Fruit fly (Drosophila melanogaster) whole organism, embryonic: ENCODE measurements around the gene CG7806.

Experiments
- Bgb ChIP-seq: fragments of 200-800 bp; sonication (Bioruptor generic); IDR thresholded peaks from 2 replicates; pipeline ENCODE4 v1.3.6; 2022; ENCODE audit warnings: missing biosample characterization, missing genetic modification characterization; ENCODE audit not compliant: partially characterized antibody
- CG10462 ChIP-seq: fragments of 200-800 bp; sonication (Bioruptor generic); optimal IDR thresholded peaks from 2 replicates; lab custom pipeline; 2016; ENCODE audit warnings: missing biosample characterization, missing genetic modification characterization
- CG11085 ChIP-seq: fragments of 200-800 bp; sonication (Bioruptor generic); IDR thresholded peaks from 2 replicates; pipeline ENCODE4 v1.3.6; 2022; ENCODE audit warnings: missing biosample characterization, missing genetic modification characterization
- CG12071 ChIP-seq: fragments of 200-800 bp; sonication (Bioruptor generic); optimal IDR thresholded peaks from 3 replicates; lab custom pipeline; 2018; ENCODE audit warnings: missing biosample characterization, mild to moderate bottlenecking, missing genetic modification characterization
- CG12104 ChIP-seq: fragments of 200-800 bp; sonication (Bioruptor generic); optimal IDR thresholded peaks from 3 replicates; lab custom pipeline; 2016; ENCODE audit warnings: missing biosample characterization, missing genetic modification characterization
- CG13123 ChIP-seq: fragments of 200-800 bp; sonication (Bioruptor generic); optimal IDR thresholded peaks from 2 replicates; lab custom pipeline; 2016; ENCODE audit warnings: missing biosample characterization, missing genetic modification characterization
- CG13624 ChIP-seq: fragments of 200-800 bp; sonication (Bioruptor generic); optimal IDR thresholded peaks from 2 replicates; lab custom pipeline; 2016; ENCODE audit warnings: missing biosample characterization, missing genetic modification characterization
- CG13775 ChIP-seq: fragments of 200-800 bp; sonication (Bioruptor generic); optimal IDR thresholded peaks from 3 replicates; lab custom pipeline; 2017; ENCODE audit warnings: missing biosample characterization, mild to moderate bottlenecking, missing genetic modification characterization
- CG15073 ChIP-seq: fragments of 200-800 bp; sonication (Bioruptor generic); optimal IDR thresholded peaks from 2 replicates; lab custom pipeline; 2016; ENCODE audit warnings: missing biosample characterization, missing genetic modification characterization
- CG15269 ChIP-seq: fragments of 200-800 bp; sonication (Bioruptor generic); optimal IDR thresholded peaks from 2 replicates; lab custom pipeline; 2018; ENCODE audit warnings: missing biosample characterization, mild to moderate bottlenecking, missing genetic modification characterization, moderate library complexity
- CG15479 ChIP-seq: fragments of 200-800 bp; sonication (Bioruptor generic); optimal IDR thresholded peaks from 3 replicates; lab custom pipeline; 2019; ENCODE audit warnings: missing biosample characterization, mild to moderate bottlenecking, missing genetic modification characterization, moderate library complexity
- CG15696 ChIP-seq: fragments of 200-800 bp; sonication (Bioruptor generic); optimal IDR thresholded peaks from 2 replicates; lab custom pipeline; 2019; ENCODE audit warnings: missing biosample characterization, mild to moderate bottlenecking, missing genetic modification characterization, moderate library complexity
- CG17829 ChIP-seq: fragments of 200-800 bp; optimal IDR thresholded peaks from 2 replicates; lab custom pipeline; 2019; ENCODE audit warnings: missing biosample characterization, mild to moderate bottlenecking, missing genetic modification characterization, moderate library complexity
- CG18011 ChIP-seq: fragments of 200-800 bp; sonication (Bioruptor generic); optimal IDR thresholded peaks from 2 replicates; lab custom pipeline; 2017; ENCODE audit warnings: missing biosample characterization, missing genetic modification characterization, mild to moderate bottlenecking, moderate library complexity, missing genotype
- CG18619 ChIP-seq: fragments of 200-800 bp; sonication (Bioruptor generic); optimal IDR thresholded peaks from 3 replicates; lab custom pipeline; 2017; ENCODE audit warnings: missing biosample characterization, mild to moderate bottlenecking, missing genetic modification characterization
- CG30020 ChIP-seq: fragments of 200-800 bp; optimal IDR thresholded peaks from 2 replicates; lab custom pipeline; 2019; ENCODE audit warnings: missing biosample characterization, mild to moderate bottlenecking, missing genetic modification characterization, moderate library complexity
- CG3065 ChIP-seq: fragments of 200-800 bp; sonication (Bioruptor generic); optimal IDR thresholded peaks from 2 replicates; lab custom pipeline; 2016; ENCODE audit warnings: missing biosample characterization, missing genetic modification characterization
- CG3163 ChIP-seq: fragments of 200-800 bp; sonication (Bioruptor generic); optimal IDR thresholded peaks from 3 replicates; lab custom pipeline; 2016; ENCODE audit warnings: missing biosample characterization, missing genetic modification characterization
- CG32772 ChIP-seq: fragments of 200-800 bp; sonication (Bioruptor generic); IDR thresholded peaks from 2 replicates; pipeline ENCODE4 v1.3.6; 2022; ENCODE audit warnings: missing biosample characterization, missing genetic modification characterization
- CG33213 ChIP-seq: fragments of 200-800 bp; sonication (Bioruptor generic); optimal IDR thresholded peaks from 3 replicates; lab custom pipeline; 2016; ENCODE audit warnings: missing biosample characterization, missing genetic modification characterization
- CG43689 ChIP-seq: fragments of 200-800 bp; sonication (Bioruptor generic); IDR thresholded peaks from 2 replicates; pipeline ENCODE4 v1.3.6; 2022; ENCODE audit warnings: missing biosample characterization, missing genetic modification characterization
- CG6654 ChIP-seq: fragments of 200-800 bp; sonication (Bioruptor generic); optimal IDR thresholded peaks from 2 replicates; lab custom pipeline; 2017; ENCODE audit warnings: missing biosample characterization, mild to moderate bottlenecking, missing genetic modification characterization
- CG6854 ChIP-seq: fragments of 200-800 bp; sonication (Bioruptor generic); optimal IDR thresholded peaks from 3 replicates; lab custom pipeline; 2017; ENCODE audit warnings: missing biosample characterization, mild to moderate bottlenecking, missing genetic modification characterization
- CG7357 ChIP-seq: fragments of 200-800 bp; sonication (Bioruptor generic); IDR thresholded peaks from 3 replicates; pipeline ENCODE4 v1.3.6; 2022; ENCODE audit warnings: missing biosample characterization, missing genetic modification characterization
- CG7372 ChIP-seq: fragments of 200-800 bp; sonication (Bioruptor generic); IDR thresholded peaks from 2 replicates; pipeline ENCODE4 v1.3.6; 2022; ENCODE audit warnings: missing biosample characterization, missing genetic modification characterization
- CG9932 ChIP-seq: fragments of 200-800 bp; sonication (Bioruptor generic); IDR thresholded peaks from 2 replicates; pipeline ENCODE4 v1.3.6; 2022; ENCODE audit warnings: missing biosample characterization, missing genetic modification characterization
- CHES-1-like ChIP-seq: fragments of 200-800 bp; sonication (Bioruptor generic); optimal IDR thresholded peaks from 2 replicates; lab custom pipeline; 2016; ENCODE audit warnings: missing biosample characterization, missing genetic modification characterization
- Chrac-16 ChIP-seq: fragments of 200-800 bp; sonication (Bioruptor generic); optimal IDR thresholded peaks from 3 replicates; lab custom pipeline; 2016; ENCODE audit warnings: missing biosample characterization, missing genetic modification characterization
- Deaf1 ChIP-seq: fragments of 200-800 bp; optimal IDR thresholded peaks from 3 replicates; lab custom pipeline; 2019; ENCODE audit warnings: missing biosample characterization, mild to moderate bottlenecking, missing genetic modification characterization, moderate library complexity
- Dip3 ChIP-seq: fragments of 200-800 bp; sonication (Bioruptor generic); optimal IDR thresholded peaks from 3 replicates; lab custom pipeline; 2016; ENCODE audit warnings: missing biosample characterization, missing genetic modification characterization
- HLH3B ChIP-seq: fragments of 200-800 bp; sonication (Bioruptor generic); IDR thresholded peaks from 2 replicates; pipeline ENCODE4 v1.3.6; 2022; ENCODE audit warnings: missing biosample characterization, missing genetic modification characterization
- NK7.1 ChIP-seq: fragments of 200-800 bp; sonication (Bioruptor generic); optimal IDR thresholded peaks from 3 replicates; lab custom pipeline; 2016; ENCODE audit warnings: missing biosample characterization, missing genetic modification characterization
- Oaz ChIP-seq: fragments of 200-800 bp; sonication (Bioruptor generic); IDR thresholded peaks from 2 replicates; pipeline ENCODE4 v1.3.6; 2022; ENCODE audit warnings: missing biosample characterization, missing genetic modification characterization
- Ravus ChIP-seq: fragments of 200-800 bp; sonication (Bioruptor generic); IDR thresholded peaks from 2 replicates; pipeline ENCODE4 v1.3.6; 2022; ENCODE audit warnings: missing biosample characterization, missing genetic modification characterization
- Ssrp ChIP-seq: fragments of 200-800 bp; sonication (Bioruptor generic); optimal IDR thresholded peaks from 2 replicates; lab custom pipeline; 2018; ENCODE audit warnings: missing biosample characterization, mild to moderate bottlenecking, missing genetic modification characterization, moderate library complexity
- YL-1 ChIP-seq: fragments of 200-800 bp; sonication (Bioruptor generic); optimal IDR thresholded peaks from 3 replicates; lab custom pipeline; 2017; ENCODE audit warnings: missing biosample characterization, mild to moderate bottlenecking, missing genetic modification characterization
- ac ChIP-seq: fragments of 200-800 bp; sonication (Bioruptor generic); optimal IDR thresholded peaks from 3 replicates; lab custom pipeline; 2017; ENCODE audit warnings: missing biosample characterization, mild to moderate bottlenecking, missing genetic modification characterization
- ara ChIP-seq: fragments of 200-800 bp; sonication (Bioruptor generic); IDR thresholded peaks from 2 replicates; pipeline ENCODE4 v1.3.6; 2022; ENCODE audit warnings: missing biosample characterization, missing genetic modification characterization
- ash1 ChIP-seq: fragments of 200-800 bp; sonication (Bioruptor generic); optimal IDR thresholded peaks from 2 replicates; lab custom pipeline; 2018; ENCODE audit warnings: missing biosample characterization, mild to moderate bottlenecking, missing genetic modification characterization
- chif ChIP-seq, 2 experiments: fragments of 200-800 bp; sonication (Bioruptor generic); optimal IDR thresholded peaks; 3 replicates each; lab custom pipeline; 2016; ENCODE audit warnings: missing biosample characterization in 2 of 2, missing genetic modification characterization in 2 of 2
- cwo ChIP-seq: fragments of 200-800 bp; sonication (Bioruptor generic); optimal IDR thresholded peaks from 3 replicates; lab custom pipeline; 2017; ENCODE audit warnings: missing biosample characterization, missing genetic modification characterization, mild to moderate bottlenecking, moderate library complexity, missing genetic modification reagents
- dm ChIP-seq: fragments of 200-800 bp; sonication (Bioruptor generic); optimal IDR thresholded peaks from 3 replicates; lab custom pipeline; 2016; ENCODE audit warnings: missing biosample characterization, missing genetic modification characterization
- esg ChIP-seq: fragments of 200-800 bp; sonication (Bioruptor generic); conservative IDR thresholded peaks from 2 replicates; pipeline ENCODE4 v1.3.6; 2022; ENCODE audit warnings: missing biosample characterization, missing genetic modification characterization
- gcm ChIP-seq: fragments of 200-800 bp; sonication (Bioruptor generic); optimal IDR thresholded peaks from 2 replicates; lab custom pipeline; 2019; ENCODE audit warnings: missing biosample characterization, mild to moderate bottlenecking, missing genetic modification characterization, moderate library complexity
- grn ChIP-seq: fragments of 200-800 bp; sonication (Bioruptor generic); optimal IDR thresholded peaks from 3 replicates; lab custom pipeline; 2017; ENCODE audit warnings: missing biosample characterization, missing genetic modification characterization
- gsb-n ChIP-seq: fragments of 200-800 bp; sonication (Bioruptor generic); optimal IDR thresholded peaks from 3 replicates; lab custom pipeline; 2018; ENCODE audit warnings: missing biosample characterization, mild to moderate bottlenecking, missing genetic modification characterization
- ind ChIP-seq: fragments of 200-800 bp; sonication (Bioruptor generic); optimal IDR thresholded peaks from 3 replicates; lab custom pipeline; 2016; ENCODE audit warnings: missing biosample characterization, missing genetic modification characterization
- pros ChIP-seq: fragments of 200-800 bp; sonication (Bioruptor generic); optimal IDR thresholded peaks from 3 replicates; lab custom pipeline; 2019; ENCODE audit warnings: missing biosample characterization, mild to moderate bottlenecking, missing genetic modification characterization, moderate library complexity
- pzg ChIP-seq: fragments of 200-800 bp; sonication (Bioruptor generic); optimal IDR thresholded peaks from 3 replicates; lab custom pipeline; 2018; ENCODE audit warnings: missing biosample characterization, mild to moderate bottlenecking, missing genetic modification characterization, moderate library complexity
- rib ChIP-seq: fragments of 200-800 bp; sonication (Bioruptor generic); IDR thresholded peaks from 2 replicates; pipeline ENCODE4 v1.3.6; 2022; ENCODE audit warnings: missing biosample characterization, missing genetic modification characterization
- sna ChIP-seq: fragments of 200-800 bp; sonication (Bioruptor generic); IDR thresholded peaks from 2 replicates; pipeline ENCODE4 v1.3.6; 2022; ENCODE audit warnings: missing biosample characterization, missing genetic modification characterization; ENCODE audit not compliant: partially characterized antibody
- sqz ChIP-seq: fragments of 200-800 bp; sonication (Bioruptor generic); optimal IDR thresholded peaks from 3 replicates; lab custom pipeline; 2018; ENCODE audit warnings: missing biosample characterization, mild to moderate bottlenecking, missing genetic modification characterization
- tgo ChIP-seq: fragments of 200-800 bp; sonication (Bioruptor generic); IDR thresholded peaks from 3 replicates; pipeline ENCODE4 v1.3.6; 2022; ENCODE audit warnings: missing biosample characterization, missing genetic modification characterization

The CG7806 gene

DNA sequence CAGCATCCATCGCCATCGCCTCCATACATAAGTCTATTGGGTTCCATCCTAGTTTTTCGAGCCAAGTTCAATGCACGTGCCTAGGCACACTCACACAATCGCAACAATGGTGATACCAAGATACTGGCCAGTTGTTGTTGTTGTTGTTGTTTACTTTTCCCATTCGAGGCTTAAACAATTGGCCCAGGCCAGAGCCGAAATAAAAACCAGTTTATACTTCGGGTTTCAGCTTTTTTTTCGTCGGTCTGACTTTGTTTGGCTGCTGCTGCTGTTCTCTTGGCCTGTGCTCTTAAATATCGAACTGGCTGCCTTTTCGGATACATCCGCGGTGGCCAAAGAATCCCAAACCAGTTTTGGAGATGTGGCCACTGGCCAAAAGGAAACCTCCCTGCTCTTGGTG is 31.0 kb upstream of the CG7806 start (continued):
- TF ChIP-seq CG7357 (no peak), CG15269 (tag; lab: Kevin White, UChicago) (no peak), CG6654 (no peak), CG32772 (GFP tag; lab: Robert Waterston, UW) (no peak), CG12071 (GFP tag; lab: Kevin White, UChicago) (peak; percentile 8), CG33213 (GFP tag; lab: Kevin White, UChicago) (no peak), CG15696 (no peak), CG18619 (GFP tag; lab: Kevin White, UChicago) (no peak), sqz (GFP tag; lab: Kevin White, UChicago) (peak; percentile 58), ash1 (GFP tag; lab: Kevin White, UChicago) (no peak), rib (GFP tag; lab: Robert Waterston, UW) (no peak), tgo (0 out of 3 replicates have a peak, but pooled peaks have one; percentile 5), CG6854 (GFP tag; lab: Kevin White, UChicago) (no peak), esg (GFP tag; lab: Robert Waterston, UW) (no peak), CG7372 (GFP tag; lab: Robert Waterston, UW) (no peak), Oaz (GFP tag; lab: Robert Waterston, UW) (no peak), chif (GFP tag; optimal IDR thresholded peaks at IDR 0.05; lab: Kevin White, UChicago) (no peak), CG12104 (GFP tag; lab: Kevin White, UChicago) (no peak), CG3065 (no peak), HLH3B (GFP tag; lab: Robert Waterston, UW) (no peak), ind (GFP tag; lab: Kevin White, UChicago) (no peak), pros (GFP tag; lab: Kevin White, UChicago) (no peak), CG10462 (GFP tag; lab: Kevin White, UChicago) (no peak), pzg (GFP tag; lab: Kevin White, UChicago) (no peak), CHES-1-like (GFP tag; lab: Kevin White, UChicago) (no peak), Ravus (no peak), Deaf1 (tag; lab: Kevin White, UChicago) (peak; percentile 84), CG18011 (GFP tag; lab: Kevin White, UChicago) (no peak), CG11085 (GFP tag; lab: Robert Waterston, UW) (no peak), ara (no peak), YL-1 (GFP tag; lab: Kevin White, UChicago) (no peak), sna (no peak), Chrac-16 (GFP tag; lab: Kevin White, UChicago) (no peak), cwo (GFP tag; lab: Kevin White, UChicago) (peak; percentile 60), CG17829 (no peak), CG9932 (no peak)

dm6 chr2L:8281872-8282271 is 29.3 kb upstream of the CG7806 start:
- TF ChIP-seq ac (GFP tag; lab: Kevin White, UChicago) = peak; percentile 67
- TF ChIP-seq pros (GFP tag; lab: Kevin White, UChicago) = peak; percentile 71
- TF ChIP-seq Bgb (GFP tag; lab: Robert Waterston, UW) = no peak
- TF ChIP-seq CG13123 (GFP tag; lab: Kevin White, UChicago) = no peak
- TF ChIP-seq gcm (GFP tag; lab: Kevin White, UChicago) = peak; percentile 69
- no peak for TF ChIP-seq dm (GFP tag; lab: Kevin White, UChicago)
- TF ChIP-seq gsb-n (tag; lab: Kevin White, UChicago) = no peak
- no peak for TF ChIP-seq CG13624 (GFP tag; lab: Kevin White, UChicago)
- peak; percentile 89 for TF ChIP-seq grn (GFP tag; lab: Kevin White, UChicago)
- TF ChIP-seq CG13775 (GFP tag; lab: Kevin White, UChicago) = no peak
- TF ChIP-seq CG15479 = peak; percentile 74
- TF ChIP-seq CG15073 (GFP tag; lab: Kevin White, UChicago) = no peak
- no peak for TF ChIP-seq Ssrp (tag; lab: Kevin White, UChicago)
- no peak for TF ChIP-seq CG3163 (GFP tag; lab: Kevin White, UChicago)
- TF ChIP-seq Dip3 (GFP tag; lab: Kevin White, UChicago) = no peak
- no peak for TF ChIP-seq NK7.1 (GFP tag; lab: Kevin White, UChicago)
- TF ChIP-seq CG43689 (GFP tag; lab: Robert Waterston, UW) = no peak
- no peak for TF ChIP-seq CG30020 (tag; lab: Kevin White, UChicago)
